Fruit fly (Drosophila melanogaster) whole organism, embryonic: ENCODE results near the gene CG10874.

ENCODE experiments used
- CG12942 ChIP-seq: fragments of 200-800 bp; sonication (Bioruptor generic); optimal IDR thresholded peaks from 3 replicates; lab custom pipeline; 2016; ENCODE audit warnings: missing biosample characterization, missing genetic modification characterization
- CG14050 ChIP-seq: fragments of 200-800 bp; sonication (Bioruptor generic); IDR thresholded peaks from 3 replicates; pipeline ENCODE4 v1.3.6; 2022; ENCODE audit warnings: missing biosample characterization, missing genetic modification characterization
- CG14441 ChIP-seq: fragments of 200-800 bp; sonication (Bioruptor generic); IDR thresholded peaks from 2 replicates; pipeline ENCODE4 v1.3.6; 2022; ENCODE audit warnings: missing biosample characterization, missing genetic modification characterization
- CG15514 ChIP-seq: fragments of 200-800 bp; sonication (Bioruptor generic); optimal IDR thresholded peaks from 3 replicates; lab custom pipeline; 2017; ENCODE audit warnings: missing biosample characterization, missing genetic modification characterization, mild to moderate bottlenecking, moderate library complexity, missing genetic modification reagents
- CG2202 ChIP-seq: fragments of 200-800 bp; sonication (Bioruptor generic); optimal IDR thresholded peaks from 2 replicates; lab custom pipeline; 2018; ENCODE audit warnings: missing biosample characterization, mild to moderate bottlenecking, missing genetic modification characterization
- CG2712 ChIP-seq: fragments of 200-800 bp; optimal IDR thresholded peaks from 3 replicates; lab custom pipeline; 2019; ENCODE audit warnings: missing biosample characterization, mild to moderate bottlenecking, missing genetic modification characterization, moderate library complexity
- CG32532 ChIP-seq: fragments of 200-800 bp; sonication (Bioruptor generic); IDR thresholded peaks from 2 replicates; pipeline ENCODE4 v1.3.6; 2022; ENCODE audit warnings: missing biosample characterization, missing genetic modification characterization
- CG3281 ChIP-seq: fragments of 200-800 bp; sonication (Bioruptor generic); optimal IDR thresholded peaks from 3 replicates; lab custom pipeline; 2017; ENCODE audit warnings: missing biosample characterization, mild to moderate bottlenecking, missing genetic modification characterization
- CG33213 ChIP-seq: fragments of 200-800 bp; sonication (Bioruptor generic); optimal IDR thresholded peaks from 3 replicates; lab custom pipeline; 2016; ENCODE audit warnings: missing biosample characterization, missing genetic modification characterization
- CG43689 ChIP-seq: fragments of 200-800 bp; sonication (Bioruptor generic); IDR thresholded peaks from 2 replicates; pipeline ENCODE4 v1.3.6; 2022; ENCODE audit warnings: missing biosample characterization, missing genetic modification characterization
- CG5180 ChIP-seq: fragments of 200-800 bp; sonication (Bioruptor generic); optimal IDR thresholded peaks from 3 replicates; lab custom pipeline; 2017; ENCODE audit warnings: missing biosample characterization, missing genetic modification characterization, mild to moderate bottlenecking, moderate library complexity, missing genetic modification reagents
- CG5245 ChIP-seq: fragments of 200-800 bp; sonication (Bioruptor generic); optimal IDR thresholded peaks from 3 replicates; lab custom pipeline; 2016; ENCODE audit warnings: missing biosample characterization, missing genetic modification characterization
- CG6854 ChIP-seq: fragments of 200-800 bp; sonication (Bioruptor generic); optimal IDR thresholded peaks from 3 replicates; lab custom pipeline; 2017; ENCODE audit warnings: missing biosample characterization, mild to moderate bottlenecking, missing genetic modification characterization
- CG7357 ChIP-seq: fragments of 200-800 bp; sonication (Bioruptor generic); IDR thresholded peaks from 3 replicates; pipeline ENCODE4 v1.3.6; 2022; ENCODE audit warnings: missing biosample characterization, missing genetic modification characterization
- CG8290 ChIP-seq, 3 experiments: fragments of 200-800 bp; sonication (Bioruptor generic); optimal IDR thresholded peaks; 2 replicates each; lab custom pipeline; 2016 to 2019; ENCODE audit warnings: missing biosample characterization in 3 of 3, missing genetic modification characterization in 3 of 3, mild to moderate bottlenecking in 2 of 3, moderate library complexity in 1 of 3
- E2f2 ChIP-seq: fragments of 200-800 bp; sonication (Bioruptor generic); IDR thresholded peaks from 2 replicates; pipeline ENCODE4 v1.3.6; 2022; ENCODE audit warnings: missing biosample characterization, missing genetic modification characterization
- Hmr ChIP-seq: fragments of 200-800 bp; sonication (Bioruptor generic); optimal IDR thresholded peaks from 3 replicates; lab custom pipeline; 2017; ENCODE audit warnings: mild to moderate bottlenecking, missing biosample characterization, missing genetic modification reagents, missing genetic modification characterization
- Lim3 ChIP-seq: fragments of 200-800 bp; sonication (Bioruptor generic); IDR thresholded peaks from 2 replicates; pipeline ENCODE4 v1.3.6; 2022; ENCODE audit warnings: missing biosample characterization, missing genetic modification characterization
- Mad ChIP-seq: fragments of 200-800 bp; sonication (Bioruptor generic); optimal IDR thresholded peaks from 2 replicates; lab custom pipeline; 2016; ENCODE audit warnings: missing biosample characterization, missing genetic modification characterization
- Med ChIP-seq: fragments of 200-800 bp; sonication (Bioruptor generic); peaks from one replicate; lab custom pipeline; 2016; ENCODE audit warnings: missing biosample characterization, missing genetic modification characterization, mild to moderate bottlenecking, inconsistent platforms, moderate library complexity
- Nf-YB ChIP-seq: fragments of 200-800 bp; sonication (Bioruptor generic); optimal IDR thresholded peaks from 3 replicates; lab custom pipeline; 2019; ENCODE audit warnings: missing biosample characterization, mild to moderate bottlenecking, missing genetic modification characterization, moderate library complexity
- Pdp1 ChIP-seq, 2 experiments: fragments of 200-800 bp; sonication (Bioruptor generic); optimal IDR thresholded peaks; 3 replicates each; lab custom pipeline; 2016; ENCODE audit warnings: missing biosample characterization in 2 of 2, missing genetic modification characterization in 2 of 2, mild to moderate bottlenecking in 1 of 2, moderate library complexity in 1 of 2
- Sry-β ChIP-seq: fragments of 200-800 bp; sonication (Bioruptor generic); optimal IDR thresholded peaks from 2 replicates; lab custom pipeline; 2018; ENCODE audit warnings: missing biosample characterization, mild to moderate bottlenecking, missing genetic modification characterization, moderate library complexity
- Tbp ChIP-seq: fragments of >200 bp; optimal IDR thresholded peaks from 2 replicates; lab custom pipeline; 2018; ENCODE audit warnings: missing biosample characterization, missing genetic modification characterization
- ara ChIP-seq: fragments of 200-800 bp; sonication (Bioruptor generic); IDR thresholded peaks from 2 replicates; pipeline ENCODE4 v1.3.6; 2022; ENCODE audit warnings: missing biosample characterization, missing genetic modification characterization
- crp ChIP-seq, 2 experiments: fragments of 200-800 bp; sonication (Bioruptor generic); optimal IDR thresholded peaks; 2 replicates in 1 of 2; 3 replicates in 1 of 2; lab custom pipeline; 2017; ENCODE audit warnings: missing biosample characterization in 2 of 2, missing genetic modification characterization in 2 of 2, mild to moderate bottlenecking in 1 of 2, moderate library complexity in 1 of 2
- da ChIP-seq: fragments of 200-800 bp; sonication (Bioruptor generic); optimal IDR thresholded peaks from 2 replicates; lab custom pipeline; 2016; ENCODE audit warnings: missing biosample characterization, missing genetic modification characterization
- dpn ChIP-seq, 2 experiments: fragments of 200-800 bp; sonication (Bioruptor generic); optimal IDR thresholded peaks; 3 replicates each; lab custom pipeline; 2016; ENCODE audit warnings: missing biosample characterization in 2 of 2, missing genetic modification characterization in 2 of 2
- dysf ChIP-seq: fragments of 200-800 bp; sonication (Bioruptor generic); IDR thresholded peaks from 3 replicates; pipeline ENCODE4 v1.3.6; 2022; ENCODE audit warnings: missing biosample characterization, missing genetic modification characterization
- fu2 ChIP-seq: fragments of 200-800 bp; sonication (Bioruptor generic); optimal IDR thresholded peaks from 2 replicates; lab custom pipeline; 2016; ENCODE audit warnings: missing biosample characterization, missing genetic modification characterization
- gce ChIP-seq: fragments of 200-800 bp; sonication (Bioruptor generic); IDR thresholded peaks from 3 replicates; pipeline ENCODE4 v1.3.6; 2022; ENCODE audit warnings: missing biosample characterization, missing genetic modification characterization
- grn ChIP-seq: fragments of 200-800 bp; sonication (Bioruptor generic); optimal IDR thresholded peaks from 3 replicates; lab custom pipeline; 2017; ENCODE audit warnings: missing biosample characterization, missing genetic modification characterization
- hth ChIP-seq: fragments of >200 bp; optimal IDR thresholded peaks from 2 replicates; lab custom pipeline; 2017; ENCODE audit warnings: inconsistent platforms
- jing ChIP-seq: fragments of 200-800 bp; sonication (Bioruptor generic); optimal IDR thresholded peaks from 2 replicates; lab custom pipeline; 2018; ENCODE audit warnings: missing biosample characterization, mild to moderate bottlenecking, missing genetic modification characterization
- knrl ChIP-seq: fragments of 200-800 bp; sonication (Bioruptor generic); IDR thresholded peaks from 3 replicates; pipeline ENCODE4 v1.3.6; 2022; ENCODE audit warnings: missing biosample characterization, missing genetic modification characterization; ENCODE audit not compliant: partially characterized antibody
- lbe ChIP-seq: fragments of 200-800 bp; sonication (Bioruptor generic); optimal IDR thresholded peaks from 2 replicates; lab custom pipeline; 2016; ENCODE audit warnings: missing biosample characterization, mild to moderate bottlenecking, missing genetic modification characterization
- nom ChIP-seq: fragments of 200-800 bp; sonication (Bioruptor generic); optimal IDR thresholded peaks from 2 replicates; lab custom pipeline; 2017; ENCODE audit warnings: missing biosample characterization, missing genetic modification characterization, mild to moderate bottlenecking, moderate library complexity, missing genetic modification reagents
- oc ChIP-seq: fragments of 200-800 bp; sonication (Bioruptor generic); optimal IDR thresholded peaks from 2 replicates; lab custom pipeline; 2018; ENCODE audit warnings: missing biosample characterization, mild to moderate bottlenecking, missing genetic modification characterization, moderate library complexity
- org-1 ChIP-seq: fragments of 200-800 bp; sonication (Bioruptor generic); optimal IDR thresholded peaks from 2 replicates; lab custom pipeline; 2017; ENCODE audit warnings: missing biosample characterization, missing genetic modification characterization
- pita ChIP-seq: fragments of 200-800 bp; sonication (Bioruptor generic); optimal IDR thresholded peaks from 2 replicates; lab custom pipeline; 2017; ENCODE audit warnings: missing biosample characterization, mild to moderate bottlenecking, missing genetic modification characterization
- pros ChIP-seq: fragments of 200-800 bp; sonication (Bioruptor generic); optimal IDR thresholded peaks from 3 replicates; lab custom pipeline; 2019; ENCODE audit warnings: missing biosample characterization, mild to moderate bottlenecking, missing genetic modification characterization, moderate library complexity
- ranshi ChIP-seq: fragments of 200-800 bp; sonication (Bioruptor generic); IDR thresholded peaks from 2 replicates; pipeline ENCODE4 v1.3.6; 2022; ENCODE audit warnings: missing biosample characterization, missing genetic modification characterization
- rib ChIP-seq: fragments of 200-800 bp; sonication (Bioruptor generic); IDR thresholded peaks from 2 replicates; pipeline ENCODE4 v1.3.6; 2022; ENCODE audit warnings: missing biosample characterization, missing genetic modification characterization
- sd ChIP-seq: fragments of 200-800 bp; sonication (Bioruptor generic); optimal IDR thresholded peaks from 3 replicates; lab custom pipeline; 2018; ENCODE audit warnings: missing biosample characterization, mild to moderate bottlenecking, missing genetic modification characterization, moderate library complexity
- sens-2 ChIP-seq: fragments of 200-800 bp; sonication (Bioruptor generic); IDR thresholded peaks from 2 replicates; pipeline ENCODE4 v1.3.6; 2022; ENCODE audit warnings: missing biosample characterization, missing genetic modification characterization
- slp2 ChIP-seq: fragments of 200-800 bp; sonication (Bioruptor generic); optimal IDR thresholded peaks from 2 replicates; lab custom pipeline; 2016; ENCODE audit warnings: missing biosample characterization, missing genetic modification characterization
- stc ChIP-seq: fragments of 200-800 bp; sonication (Bioruptor generic); IDR thresholded peaks from 2 replicates; pipeline ENCODE4 v1.3.6; 2022; ENCODE audit warnings: missing biosample characterization, missing genetic modification characterization
- twi ChIP-seq: fragments of 200-800 bp; optimal IDR thresholded peaks from 2 replicates; lab custom pipeline; 2019; ENCODE audit warnings: missing biosample characterization, mild to moderate bottlenecking, missing genetic modification characterization, moderate library complexity
- usp ChIP-seq: fragments of >200 bp; optimal IDR thresholded peaks from 2 replicates; lab custom pipeline; 2017; ENCODE audit warnings: missing biosample characterization, missing genetic modification characterization
- vvl ChIP-seq: fragments of 200-800 bp; sonication (Bioruptor generic); IDR thresholded peaks from 2 replicates; pipeline ENCODE4 v1.3.6; 2022; ENCODE audit warnings: missing biosample characterization, missing genetic modification characterization

The CG10874 gene

dm6 chr2L:2175930-2176643 lies 16.1 kb downstream of the CG10874 start (continued):
- peak; percentile 36; the same call in 1 of the 2 replicates for TF ChIP-seq rib (GFP tag; lab: Robert Waterston, UW)
- no peak for TF ChIP-seq CG7357 (GFP tag; lab: Robert Waterston, UW)
- no peak for TF ChIP-seq jing (GFP tag; lab: Kevin White, UChicago)
- no peak for TF ChIP-seq Mad (GFP tag; lab: Kevin White, UChicago)
- no peak for TF ChIP-seq pita
- no peak for TF ChIP-seq ranshi (GFP tag; lab: Robert Waterston, UW)
- TF ChIP-seq CG43689: no peak
- TF ChIP-seq gce (GFP tag; lab: Robert Waterston, UW): no peak
- peak; percentile 27; the same call in 1 of the 2 replicates for TF ChIP-seq CG14441
- peak; percentile 28 for TF ChIP-seq CG6854 (GFP tag; lab: Kevin White, UChicago)
- peak; percentile 72 for TF ChIP-seq CG32532 (GFP tag; lab: Robert Waterston, UW)
- TF ChIP-seq CG14050 (GFP tag; lab: Robert Waterston, UW): no peak
- TF ChIP-seq hth: no peak
- TF ChIP-seq usp (GFP tag; lab: Kevin White, UChicago): no peak
- no peak for TF ChIP-seq sd (tag; lab: Kevin White, UChicago)
- TF ChIP-seq slp2 (GFP tag; lab: Kevin White, UChicago): no peak
- no peak for TF ChIP-seq pros (GFP tag; lab: Kevin White, UChicago)
- no peak for TF ChIP-seq CG12942 (GFP tag; lab: Kevin White, UChicago)
- no peak for TF ChIP-seq Sry-β
- no peak for TF ChIP-seq CG8290 (GFP tag; optimal IDR thresholded peaks at IDR 0.05; lab: Kevin White, UChicago)
- peak in 1 of 2 experiments; percentile 18 for TF ChIP-seq CG8290 (tag; optimal IDR thresholded peaks at IDR 0.05; lab: Kevin White, UChicago)
- TF ChIP-seq dpn (GFP tag; optimal IDR thresholded peaks at IDR 0.05; lab: Kevin White, UChicago): no peak
- no peak for TF ChIP-seq sens-2 (GFP tag; lab: Robert Waterston, UW)
- TF ChIP-seq lbe (GFP tag; lab: Kevin White, UChicago): no peak
- peak; percentile 21 for TF ChIP-seq Nf-YB
- peak; percentile 64; the same call in 1 of the 3 replicates for TF ChIP-seq dysf (GFP tag; lab: Robert Waterston, UW)
- TF ChIP-seq fu2 (GFP tag; lab: Kevin White, UChicago): peak; percentile 27
- no peak for TF ChIP-seq grn (GFP tag; lab: Kevin White, UChicago)
- peak; percentile 49 for TF ChIP-seq CG15514 (GFP tag; lab: Kevin White, UChicago)
- no peak for TF ChIP-seq twi (tag; lab: Kevin White, UChicago)
- TF ChIP-seq Hmr (GFP tag; lab: Kevin White, UChicago): peak; percentile 73
- TF ChIP-seq org-1: peak; percentile 47
- TF ChIP-seq da (GFP tag; lab: Kevin White, UChicago): no peak
- no peak for TF ChIP-seq CG33213 (GFP tag; lab: Kevin White, UChicago)
- no peak for TF ChIP-seq Tbp (GFP tag; lab: Kevin White, UChicago)
- peak; percentile 1 for TF ChIP-seq CG5180 (GFP tag; lab: Kevin White, UChicago)
- no peak for TF ChIP-seq ara
- no peak for TF ChIP-seq knrl (GFP tag; lab: Robert Waterston, UW)
- no peak for TF ChIP-seq Lim3
- no peak for TF ChIP-seq stc (GFP tag; lab: Robert Waterston, UW)
- TF ChIP-seq CG2202 (tag; lab: Kevin White, UChicago): no peak
- TF ChIP-seq oc (tag; lab: Kevin White, UChicago): no peak
- peak; percentile 83 for TF ChIP-seq Med (GFP tag; lab: Kevin White, UChicago)
- peak; percentile 37; the same call in 1 of the 2 replicates for TF ChIP-seq E2f2 (GFP tag; lab: Robert Waterston, UW)
- peak; percentile 53 for TF ChIP-seq CG2712 (tag; lab: Kevin White, UChicago)
- TF ChIP-seq CG5245 (GFP tag; lab: Kevin White, UChicago): peak; percentile 14
- TF ChIP-seq vvl: no peak
- peak; percentile 80 for TF ChIP-seq CG3281 (GFP tag; lab: Kevin White, UChicago)
- peak; percentile 8 to 16 for TF ChIP-seq Pdp1 (GFP tag; optimal IDR thresholded peaks at IDR 0.05; lab: Kevin White, UChicago)
- peak; percentile 60 for TF ChIP-seq nom (GFP tag; lab: Kevin White, UChicago)
- TF ChIP-seq crp (GFP tag; optimal IDR thresholded peaks at IDR 0.05; lab: Kevin White, UChicago): no peak
